Fruit fly (Drosophila melanogaster) whole organism, embryonic: ENCODE data around the gene D.

Experiments
- B-H1 ChIP-seq: fragments of 200-800 bp; sonication (Bioruptor generic); IDR thresholded peaks from 3 replicates; pipeline ENCODE4 v1.3.6; 2022; ENCODE audit warnings: missing biosample characterization, missing genetic modification characterization
- CG10431 ChIP-seq: fragments of 200-800 bp; sonication (Bioruptor generic); optimal IDR thresholded peaks from 3 replicates; lab custom pipeline; 2018; ENCODE audit warnings: missing biosample characterization, mild to moderate bottlenecking, missing genetic modification characterization
- CG11085 ChIP-seq: fragments of 200-800 bp; sonication (Bioruptor generic); IDR thresholded peaks from 2 replicates; pipeline ENCODE4 v1.3.6; 2022; ENCODE audit warnings: missing biosample characterization, missing genetic modification characterization
- CG11504 ChIP-seq: fragments of 200-800 bp; sonication (Bioruptor generic); optimal IDR thresholded peaks from 3 replicates; lab custom pipeline; 2019; ENCODE audit warnings: missing biosample characterization, mild to moderate bottlenecking, missing genetic modification characterization, moderate library complexity
- CG12071 ChIP-seq: fragments of 200-800 bp; sonication (Bioruptor generic); optimal IDR thresholded peaks from 3 replicates; lab custom pipeline; 2018; ENCODE audit warnings: missing biosample characterization, mild to moderate bottlenecking, missing genetic modification characterization
- CG1233 ChIP-seq: fragments of 200-800 bp; sonication (Bioruptor generic); optimal IDR thresholded peaks from 4 replicates; lab custom pipeline; 2018; ENCODE audit warnings: missing biosample characterization, mild to moderate bottlenecking, missing genetic modification characterization
- CG12659 ChIP-seq: fragments of 200-800 bp; sonication (Bioruptor generic); optimal IDR thresholded peaks from 3 replicates; lab custom pipeline; 2017; ENCODE audit warnings: mild to moderate bottlenecking, missing biosample characterization, missing genetic modification reagents, missing genetic modification characterization
- CG14050 ChIP-seq: fragments of 200-800 bp; sonication (Bioruptor generic); IDR thresholded peaks from 3 replicates; pipeline ENCODE4 v1.3.6; 2022; ENCODE audit warnings: missing biosample characterization, missing genetic modification characterization
- CG16779 ChIP-seq: fragments of 200-800 bp; sonication (Bioruptor generic); IDR thresholded peaks from 2 replicates; pipeline ENCODE4 v1.3.6; 2022; ENCODE audit warnings: missing biosample characterization, missing genetic modification characterization
- CG17186 ChIP-seq: fragments of 200-800 bp; sonication (Bioruptor generic); optimal IDR thresholded peaks from 3 replicates; lab custom pipeline; 2017; ENCODE audit warnings: missing biosample characterization, missing genetic modification reagents, missing genetic modification characterization
- CG18476 ChIP-seq: fragments of 200-800 bp; sonication (Bioruptor generic); optimal IDR thresholded peaks from 2 replicates; lab custom pipeline; 2016; ENCODE audit warnings: missing biosample characterization, mild to moderate bottlenecking, missing genetic modification characterization
- CG2202 ChIP-seq: fragments of 200-800 bp; sonication (Bioruptor generic); optimal IDR thresholded peaks from 2 replicates; lab custom pipeline; 2018; ENCODE audit warnings: missing biosample characterization, mild to moderate bottlenecking, missing genetic modification characterization
- CG2889 ChIP-seq: fragments of 200-800 bp; sonication (Bioruptor generic); IDR thresholded peaks from 3 replicates; pipeline ENCODE4 v1.3.6; 2022; ENCODE audit warnings: missing biosample characterization, missing genetic modification characterization
- CG30431 ChIP-seq: fragments of 200-800 bp; sonication (Bioruptor generic); optimal IDR thresholded peaks from 2 replicates; lab custom pipeline; 2017; ENCODE audit warnings: missing biosample characterization, missing genetic modification characterization
- CG31441 ChIP-seq: fragments of 200-800 bp; sonication (Bioruptor generic); IDR thresholded peaks from 2 replicates; pipeline ENCODE4 v1.3.6; 2022; ENCODE audit warnings: missing biosample characterization, missing genetic modification characterization
- CG34422 ChIP-seq: fragments of 200-800 bp; sonication (Bioruptor generic); IDR thresholded peaks from 3 replicates; pipeline ENCODE4 v1.3.6; 2022; ENCODE audit warnings: missing biosample characterization, missing genetic modification characterization
- CG4820 ChIP-seq: fragments of 200-800 bp; sonication (Bioruptor generic); optimal IDR thresholded peaks from 3 replicates; lab custom pipeline; 2016; ENCODE audit warnings: missing biosample characterization, missing genetic modification characterization
- CG5180 ChIP-seq: fragments of 200-800 bp; sonication (Bioruptor generic); optimal IDR thresholded peaks from 3 replicates; lab custom pipeline; 2017; ENCODE audit warnings: missing biosample characterization, missing genetic modification characterization, mild to moderate bottlenecking, moderate library complexity, missing genetic modification reagents
- CG6175 ChIP-seq: fragments of 200-800 bp; sonication (Bioruptor generic); IDR thresholded peaks from 3 replicates; pipeline ENCODE4 v1.3.6; 2022; ENCODE audit warnings: missing biosample characterization, missing genetic modification characterization
- CG6854 ChIP-seq: fragments of 200-800 bp; sonication (Bioruptor generic); optimal IDR thresholded peaks from 3 replicates; lab custom pipeline; 2017; ENCODE audit warnings: missing biosample characterization, mild to moderate bottlenecking, missing genetic modification characterization
- CG7963 ChIP-seq: fragments of 200-800 bp; sonication (Bioruptor generic); IDR thresholded peaks from 3 replicates; pipeline ENCODE4 v1.3.6; 2022; ENCODE audit warnings: missing biosample characterization, missing genetic modification characterization; ENCODE audit not compliant: partially characterized antibody
- CG8290 ChIP-seq, 3 experiments: fragments of 200-800 bp; sonication (Bioruptor generic); optimal IDR thresholded peaks; 2 replicates each; lab custom pipeline; 2016 to 2019; ENCODE audit warnings: missing biosample characterization in 3 of 3, missing genetic modification characterization in 3 of 3, mild to moderate bottlenecking in 2 of 3, moderate library complexity in 1 of 3
- CG8359 ChIP-seq: fragments of 200-800 bp; sonication (Bioruptor generic); optimal IDR thresholded peaks from 2 replicates; lab custom pipeline; 2017; ENCODE audit warnings: missing biosample characterization, mild to moderate bottlenecking, missing genetic modification characterization, borderline replicate concordance
- CG8478 ChIP-seq: fragments of >200 bp; optimal IDR thresholded peaks from 2 replicates; lab custom pipeline; 2018
- Dbx ChIP-seq: fragments of 200-800 bp; sonication (Bioruptor generic); IDR thresholded peaks from 3 replicates; pipeline ENCODE4 v1.3.6; 2022; ENCODE audit warnings: missing biosample characterization, missing genetic modification characterization
- Hey ChIP-seq: fragments of 200-800 bp; sonication (Bioruptor generic); optimal IDR thresholded peaks from 3 replicates; lab custom pipeline; 2018; ENCODE audit warnings: missing biosample characterization, mild to moderate bottlenecking, missing genetic modification characterization
- Pdp1 ChIP-seq, 2 experiments: fragments of 200-800 bp; sonication (Bioruptor generic); optimal IDR thresholded peaks; 3 replicates each; lab custom pipeline; 2016; ENCODE audit warnings: missing biosample characterization in 2 of 2, missing genetic modification characterization in 2 of 2, mild to moderate bottlenecking in 1 of 2, moderate library complexity in 1 of 2
- Scr ChIP-seq: fragments of 200-800 bp; sonication (Bioruptor generic); IDR thresholded peaks from 2 replicates; pipeline ENCODE4 v1.3.6; 2022; ENCODE audit warnings: missing biosample characterization, missing genetic modification characterization; ENCODE audit not compliant: partially characterized antibody
- Sox100B ChIP-seq: fragments of 200-800 bp; sonication (Bioruptor generic); optimal IDR thresholded peaks from 3 replicates; lab custom pipeline; 2018; ENCODE audit warnings: missing biosample characterization, mild to moderate bottlenecking, missing genetic modification characterization
- Ssrp ChIP-seq: fragments of 200-800 bp; sonication (Bioruptor generic); optimal IDR thresholded peaks from 2 replicates; lab custom pipeline; 2018; ENCODE audit warnings: missing biosample characterization, mild to moderate bottlenecking, missing genetic modification characterization, moderate library complexity
- Tbp ChIP-seq: fragments of >200 bp; optimal IDR thresholded peaks from 2 replicates; lab custom pipeline; 2018; ENCODE audit warnings: missing biosample characterization, missing genetic modification characterization
- Usf ChIP-seq: fragments of 200-800 bp; sonication (Bioruptor generic); optimal IDR thresholded peaks from 2 replicates; lab custom pipeline; 2017; ENCODE audit warnings: missing genotype, missing biosample characterization, missing genetic modification characterization
- amos ChIP-seq: fragments of 200-800 bp; sonication (Bioruptor generic); IDR thresholded peaks from 2 replicates; pipeline ENCODE4 v1.3.6; 2022; ENCODE audit warnings: missing biosample characterization, missing genetic modification characterization; ENCODE audit not compliant: partially characterized antibody
- aop ChIP-seq: fragments of 200-800 bp; sonication (Bioruptor generic); IDR thresholded peaks from 2 replicates; pipeline ENCODE4 v1.3.6; 2022; ENCODE audit warnings: missing biosample characterization, missing genetic modification characterization
- bbx ChIP-seq: fragments of 200-800 bp; sonication (Bioruptor generic); IDR thresholded peaks from 2 replicates; pipeline ENCODE4 v1.3.6; 2022; ENCODE audit warnings: missing biosample characterization, missing genetic modification characterization; ENCODE audit not compliant: partially characterized antibody
- ci ChIP-seq: fragments of 200-800 bp; sonication (Bioruptor generic); IDR thresholded peaks from 3 replicates; pipeline ENCODE4 v1.3.6; 2022; ENCODE audit warnings: missing biosample characterization, missing genetic modification characterization
- da ChIP-seq: fragments of 200-800 bp; sonication (Bioruptor generic); optimal IDR thresholded peaks from 2 replicates; lab custom pipeline; 2016; ENCODE audit warnings: missing biosample characterization, missing genetic modification characterization
- dimm ChIP-seq: fragments of 200-800 bp; sonication (Bioruptor generic); IDR thresholded peaks from 2 replicates; pipeline ENCODE4 v1.3.6; 2022; ENCODE audit warnings: missing biosample characterization, missing genetic modification characterization
- dmrt99B ChIP-seq: fragments of 200-800 bp; sonication (Bioruptor generic); optimal IDR thresholded peaks from 2 replicates; lab custom pipeline; 2018; ENCODE audit warnings: missing biosample characterization, mild to moderate bottlenecking, missing genetic modification characterization, moderate library complexity
- ftz-f1 ChIP-seq: fragments of 200-800 bp; sonication (Bioruptor generic); optimal IDR thresholded peaks from 2 replicates; lab custom pipeline; 2016; ENCODE audit warnings: missing biosample characterization, missing genetic modification characterization
- gce ChIP-seq: fragments of 200-800 bp; sonication (Bioruptor generic); IDR thresholded peaks from 3 replicates; pipeline ENCODE4 v1.3.6; 2022; ENCODE audit warnings: missing biosample characterization, missing genetic modification characterization
- luna ChIP-seq: fragments of 200-800 bp; sonication (Bioruptor generic); optimal IDR thresholded peaks from 2 replicates; lab custom pipeline; 2016; ENCODE audit warnings: missing biosample characterization, missing genetic modification characterization
- oc ChIP-seq: fragments of 200-800 bp; sonication (Bioruptor generic); optimal IDR thresholded peaks from 2 replicates; lab custom pipeline; 2018; ENCODE audit warnings: missing biosample characterization, mild to moderate bottlenecking, missing genetic modification characterization, moderate library complexity
- odd ChIP-seq: fragments of 200-800 bp; sonication (Bioruptor generic); optimal IDR thresholded peaks from 2 replicates; lab custom pipeline; 2017; ENCODE audit warnings: missing biosample characterization, mild to moderate bottlenecking, missing genetic modification characterization
- pan ChIP-seq, 4 experiments: fragments of >200 bp in 3 of 4; fragments of 200-800 bp in 1 of 4; sonication (Bioruptor generic) in 1 of 4; optimal IDR thresholded peaks in 3 of 4; IDR thresholded peaks in 1 of 4; 2 replicates each; pipeline versions ENCODE4 v1.3.6 to Lab custom; 2017 to 2022; ENCODE audit warnings: missing biosample characterization in 2 of 4, missing genetic modification characterization in 2 of 4, mixed read lengths in 1 of 4
- pho ChIP-seq: fragments of 200-800 bp; sonication (Bioruptor generic); optimal IDR thresholded peaks from 2 replicates; lab custom pipeline; 2016; ENCODE audit warnings: missing biosample characterization, missing genetic modification characterization
- rib ChIP-seq: fragments of 200-800 bp; sonication (Bioruptor generic); IDR thresholded peaks from 2 replicates; pipeline ENCODE4 v1.3.6; 2022; ENCODE audit warnings: missing biosample characterization, missing genetic modification characterization
- run ChIP-seq: fragments of 200-800 bp; sonication (Bioruptor generic); optimal IDR thresholded peaks from 3 replicates; lab custom pipeline; 2018; ENCODE audit warnings: missing biosample characterization, mild to moderate bottlenecking, missing genetic modification characterization
- stc ChIP-seq: fragments of 200-800 bp; sonication (Bioruptor generic); IDR thresholded peaks from 2 replicates; pipeline ENCODE4 v1.3.6; 2022; ENCODE audit warnings: missing biosample characterization, missing genetic modification characterization
- wor ChIP-seq: fragments of 200-800 bp; sonication (Bioruptor generic); IDR thresholded peaks from 2 replicates; pipeline ENCODE4 v1.3.6; 2022; ENCODE audit warnings: missing biosample characterization, missing genetic modification characterization
- yki ChIP-seq: fragments of >200 bp; optimal IDR thresholded peaks from 3 replicates; lab custom pipeline; 2018

Gene D

DNA sequence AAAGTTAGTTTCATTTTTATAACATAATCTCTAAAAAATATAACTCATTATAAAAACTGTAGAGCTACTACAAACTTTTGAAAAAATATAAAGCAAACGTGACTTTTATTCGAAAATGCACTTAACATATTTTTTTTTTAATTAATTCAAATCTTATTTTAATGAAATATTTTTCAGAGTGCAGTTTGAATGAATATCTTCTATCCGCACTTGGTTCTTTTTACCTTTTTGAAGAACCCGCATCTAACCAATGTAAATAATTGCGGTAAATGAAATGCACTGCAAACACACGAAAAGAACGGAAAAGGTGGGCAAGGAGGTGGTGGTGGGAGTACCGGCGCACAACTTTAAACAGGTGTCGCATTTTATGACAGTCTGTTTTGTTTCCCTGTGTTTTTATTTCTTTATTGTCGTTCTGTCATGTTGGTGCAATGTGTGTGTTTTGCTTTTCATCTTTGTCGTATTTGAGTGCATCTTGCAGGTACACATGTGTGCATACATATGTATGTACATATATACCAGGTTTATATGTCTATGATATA lies 15.6 kb upstream of the D start (continued):
- TF ChIP-seq odd (peak; percentile 21), CG8478 (lab: Kevin White, UChicago) (no peak), run (tag; lab: Kevin White, UChicago) (no peak), oc (tag; lab: Kevin White, UChicago) (no peak), dmrt99B (tag; lab: Kevin White, UChicago) (peak; percentile 28), CG2202 (no peak), pan (optimal IDR thresholded peaks at IDR 0.05; lab: Kevin White, UChicago) (no peak), pan (GFP tag; optimal IDR thresholded peaks at IDR 0.05 in 1 of 2, IDR thresholded peaks at IDR 0.05 in 1 of 2) (no peak), gce (no peak), CG4820 (no peak), Usf (no peak), CG7963 (GFP tag; lab: Robert Waterston, UW) (no peak), CG12071 (GFP tag; lab: Kevin White, UChicago) (no peak), ci (GFP tag; lab: Robert Waterston, UW) (peak; percentile 14; the same call in 1 of the 3 replicates), Pdp1 (GFP tag; optimal IDR thresholded peaks at IDR 0.05; lab: Kevin White, UChicago) (no peak), CG11504 (tag; lab: Kevin White, UChicago) (peak; percentile 43), CG6175 (GFP tag; lab: Robert Waterston, UW) (no peak), CG2889 (GFP tag; lab: Robert Waterston, UW) (no peak), luna (GFP tag; lab: Kevin White, UChicago) (no peak), CG12659 (no peak), CG14050 (no peak), CG31441 (GFP tag; lab: Robert Waterston, UW) (peak; percentile 50; the same call in 1 of the 2 replicates), CG1233 (GFP tag; lab: Kevin White, UChicago) (peak; percentile 27), Ssrp (peak; percentile 13), aop (no peak), CG6854 (GFP tag; lab: Kevin White, UChicago) (no peak), CG18476 (GFP tag; lab: Kevin White, UChicago) (no peak), ftz-f1 (GFP tag; lab: Kevin White, UChicago) (no peak), Scr (GFP tag; lab: Robert Waterston, UW) (no peak), stc (GFP tag; lab: Robert Waterston, UW) (no peak), B-H1 (GFP tag; lab: Robert Waterston, UW) (no peak; the same call in 2 of the 3 replicates), dimm (GFP tag; lab: Robert Waterston, UW) (no peak), pho (no peak), CG16779 (GFP tag; lab: Robert Waterston, UW) (no peak), CG34422 (GFP tag; lab: Robert Waterston, UW) (no peak), rib (GFP tag; lab: Robert Waterston, UW) (no peak), CG11085 (GFP tag; lab: Robert Waterston, UW) (no peak), bbx (GFP tag; lab: Robert Waterston, UW) (no peak), Sox100B (no peak), da (GFP tag; lab: Kevin White, UChicago) (no peak), amos (no peak), CG5180 (peak; percentile 34), CG8290 (GFP tag; optimal IDR thresholded peaks at IDR 0.05; lab: Kevin White, UChicago) (no peak), CG8290 (tag; optimal IDR thresholded peaks at IDR 0.05; lab: Kevin White, UChicago) (no peak), Tbp (GFP tag; lab: Kevin White, UChicago) (no peak), Dbx (GFP tag; lab: Robert Waterston, UW) (no peak), yki (lab: Kevin White, UChicago) (no peak), CG10431 (GFP tag; lab: Kevin White, UChicago) (no peak), CG17186 (no peak), wor (GFP tag; lab: Robert Waterston, UW) (no peak), CG30431 (no peak), Hey (no peak), CG8359 (peak; percentile 33)
